Fruit fly (Drosophila melanogaster): ENCODE data around the gene kay.

kay gene

dm6 chr3R:29757681-29758080 is 8.1 kb upstream of the kay start (continued):
- peak; percentile 47 for TF ChIP-seq lz (GFP tag; optimal IDR thresholded peaks at IDR 0.05)
- no peak for TF ChIP-seq CG8319 (GFP tag; optimal IDR thresholded peaks at IDR 0.05)
- peak; percentile 48 for TF ChIP-seq Eip75B (GFP tag; optimal IDR thresholded peaks at IDR 0.05)
- TF ChIP-seq Sox15 (GFP tag; optimal IDR thresholded peaks at IDR 0.05), result peak; percentile 30
- peak; percentile 33; the same call in 1 of the 3 replicates for TF ChIP-seq CG6163 (GFP tag; IDR thresholded peaks at IDR 0.05)
- peak; percentile 59 for TF ChIP-seq esn (GFP tag; optimal IDR thresholded peaks at IDR 0.05)
- peak; percentile 48 for TF ChIP-seq CG3919 (GFP tag; optimal IDR thresholded peaks at IDR 0.05)
- peak; percentile 65 for TF ChIP-seq topi (GFP tag; optimal IDR thresholded peaks at IDR 0.05)
- peak; percentile 73 for TF ChIP-seq CG4318 (GFP tag; optimal IDR thresholded peaks at IDR 0.05)
- TF ChIP-seq dac (GFP tag; optimal IDR thresholded peaks at IDR 0.05), result peak; percentile 58
- TF ChIP-seq CG34406 (GFP tag; optimal IDR thresholded peaks at IDR 0.05), result peak; percentile 27

dm6 chr3R:29758129-29758733 is 7.6 kb upstream of the kay start:
- TF ChIP-seq vri (GFP tag; optimal IDR thresholded peaks at IDR 0.05) (no peak), OdsH (GFP tag; optimal IDR thresholded peaks at IDR 0.05) (peak; percentile 67), CG6808 (GFP tag; optimal IDR thresholded peaks at IDR 0.05) (peak; percentile 16), dac (GFP tag; optimal IDR thresholded peaks at IDR 0.05) (peak; percentile 36), achi (GFP tag; optimal IDR thresholded peaks at IDR 0.05) (peak; percentile 63), CG34406 (GFP tag; optimal IDR thresholded peaks at IDR 0.05) (peak; percentile 62), CG7368 (GFP tag; optimal IDR thresholded peaks at IDR 0.05) (peak; percentile 49), CG8119 (GFP tag; IDR thresholded peaks at IDR 0.05) (peak; percentile 83), Smox (GFP tag; optimal IDR thresholded peaks at IDR 0.05) (peak; percentile 33), Ets21C (GFP tag; optimal IDR thresholded peaks at IDR 0.05) (no peak), fd59A (GFP tag; optimal IDR thresholded peaks at IDR 0.05) (no peak), cyc (GFP tag; optimal IDR thresholded peaks at IDR 0.05) (peak; percentile 39), Ets96B (tag; optimal IDR thresholded peaks at IDR 0.05) (peak; percentile 46), CG8632 (GFP tag; optimal IDR thresholded peaks at IDR 0.05) (peak; percentile 60), spab (GFP tag; optimal IDR thresholded peaks at IDR 0.05) (peak; percentile 23), net (GFP tag; optimal IDR thresholded peaks at IDR 0.05) (peak; percentile 49), Sox15 (GFP tag; optimal IDR thresholded peaks at IDR 0.05) (no peak), svp (GFP tag) (peak; percentile 63), Hr38 (GFP tag; optimal IDR thresholded peaks at IDR 0.05) (no peak), CG6276 (GFP tag; optimal IDR thresholded peaks at IDR 0.05) (peak; percentile 71), CG9139 (GFP tag; optimal IDR thresholded peaks at IDR 0.05) (no peak), Eip75B (GFP tag; optimal IDR thresholded peaks at IDR 0.05) (peak; percentile 50), CG31627 (GFP tag; optimal IDR thresholded peaks at IDR 0.05) (peak; percentile 43), topi (GFP tag; optimal IDR thresholded peaks at IDR 0.05) (peak; percentile 44), Hr39 (GFP tag; optimal IDR thresholded peaks at IDR 0.05) (peak; percentile 43), CG3919 (GFP tag; optimal IDR thresholded peaks at IDR 0.05) (peak; percentile 68), CG1621 (tag; optimal IDR thresholded peaks at IDR 0.05) (peak; percentile 1), esn (GFP tag; optimal IDR thresholded peaks at IDR 0.05) (peak; percentile 57), CG10669 (GFP tag; optimal IDR thresholded peaks at IDR 0.05) (peak; percentile 41), CG11762 (GFP tag; optimal IDR thresholded peaks at IDR 0.05; ENCODE audit: insufficient read depth) (peak; percentile 35), CG3032 (tag; optimal IDR thresholded peaks at IDR 0.05) (peak; percentile 26), lz (GFP tag; optimal IDR thresholded peaks at IDR 0.05) (peak; percentile 39), salr (GFP tag; optimal IDR thresholded peaks at IDR 0.05) (peak in 1 of 2 experiments; percentile 11), CG6792 (GFP tag; optimal IDR thresholded peaks at IDR 0.05) (peak; percentile 53), fkh (GFP tag; optimal IDR thresholded peaks at IDR 0.05) (no peak), eg (GFP tag; IDR thresholded peaks at IDR 0.05) (peak; percentile 84), Sox102F (GFP tag; optimal IDR thresholded peaks at IDR 0.05) (peak; percentile 36), Sox14 (GFP tag; optimal IDR thresholded peaks at IDR 0.05) (peak; percentile 27), CG11294 (GFP tag; IDR thresholded peaks at IDR 0.05) (peak; percentile 57; the same call in 1 of the 2 replicates), ss (GFP tag; optimal IDR thresholded peaks at IDR 0.05) (no peak), dsx (GFP tag; optimal IDR thresholded peaks at IDR 0.05; ENCODE audit: poor library complexity, severe bottlenecking) (peak; percentile 77), CG10631 (GFP tag; optimal IDR thresholded peaks at IDR 0.05) (peak; percentile 40), Met (GFP tag; optimal IDR thresholded peaks at IDR 0.05) (peak; percentile 59), CG4318 (GFP tag; optimal IDR thresholded peaks at IDR 0.05) (peak; percentile 57), CG6163 (GFP tag; IDR thresholded peaks at IDR 0.05) (peak; percentile 85), Blimp-1 (GFP tag; optimal IDR thresholded peaks at IDR 0.05) (no peak)

All from whole organism, prepupa.